Fruit fly (Drosophila melanogaster) whole organism, adult: ENCODE results near the gene CG45075.

Experiments
- CG12768 ChIP-seq: fragments of 200-800 bp; sonication (Bioruptor generic); optimal IDR thresholded peaks from 2 replicates; lab custom pipeline; 2017; ENCODE audit warnings: missing biosample characterization, missing genetic modification characterization, mild to moderate bottlenecking, moderate library complexity, missing genetic modification reagents
- cnc ChIP-seq, 2 experiments: fragments of >200 bp; optimal IDR thresholded peaks; 2 replicates each; lab custom pipeline; 2017
- kay ChIP-seq: fragments of 200-800 bp; sonication (Bioruptor generic); peaks from one replicate; lab custom pipeline; 2016; ENCODE audit warnings: missing biosample characterization, missing genetic modification characterization, borderline replicate concordance
- ovo ChIP-seq: fragments of 200-800 bp; sonication (Bioruptor generic); optimal IDR thresholded peaks from 2 replicates; lab custom pipeline; 2016; ENCODE audit warnings: missing biosample characterization, missing genetic modification characterization

DNA sequence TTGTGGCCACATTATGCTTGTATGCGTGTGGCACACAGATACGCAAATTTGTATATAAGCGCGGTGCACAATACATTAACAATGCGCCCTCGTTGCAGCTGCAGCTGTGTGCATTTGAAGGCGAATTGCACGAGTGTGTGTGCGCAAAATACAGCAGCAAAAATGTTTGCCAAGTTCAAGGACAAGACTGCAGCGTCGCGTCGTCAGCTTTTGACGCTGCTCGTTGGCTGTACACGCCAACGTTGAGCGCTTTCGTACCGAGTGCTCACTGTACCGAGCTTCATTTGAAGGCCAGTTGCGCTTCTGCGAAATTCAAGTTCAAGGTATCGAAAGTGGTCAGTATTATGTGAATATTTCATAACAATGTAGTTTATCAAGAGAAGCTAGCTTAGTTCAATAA, 4.4 kb upstream of the CG45075 start:
- TF ChIP-seq ovo (GFP tag; lab: Kevin White, UChicago) (no peak), kay (GFP tag; lab: Kevin White, UChicago) (no peak), cnc (optimal IDR thresholded peaks at IDR 0.05; lab: Kevin White, UChicago) (no peak), CG12768 (GFP tag; lab: Kevin White, UChicago) (peak; percentile 20)
